Fruit fly (Drosophila melanogaster): ENCODE measurements around the gene CG6908.

The CG6908 gene

DNA sequence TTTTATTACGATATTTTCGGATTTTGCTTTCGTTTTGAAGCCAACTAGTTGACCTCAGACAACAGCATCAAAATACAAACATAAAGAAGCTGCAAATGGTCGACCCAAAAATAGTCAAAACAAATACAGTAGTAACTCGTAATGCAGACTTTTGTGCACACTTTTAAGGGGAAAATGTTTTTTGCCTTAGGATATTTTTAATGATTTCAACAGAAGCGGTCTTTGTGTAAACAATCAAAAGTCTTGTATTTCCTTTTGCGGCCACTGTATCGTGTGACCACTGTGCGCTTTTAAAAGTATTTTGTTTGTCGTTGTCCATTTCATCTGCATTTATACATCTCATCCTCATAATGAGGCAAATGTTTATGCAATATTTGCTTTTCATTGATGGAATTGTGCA, 40.4 kb downstream of the CG6908 start (continued):
- TF ChIP-seq CG9727 (GFP tag; optimal IDR thresholded peaks at IDR 0.05) (peak; percentile 89), Bteb2 (GFP tag; optimal IDR thresholded peaks at IDR 0.05) (peak; percentile 96), sisA (GFP tag; IDR thresholded peaks at IDR 0.05) (peak; percentile 98), tup (GFP tag; optimal IDR thresholded peaks at IDR 0.05) (peak; percentile 93), CG16813 (GFP tag; IDR thresholded peaks at IDR 0.05; ENCODE audit: partially characterized antibody) (no peak), CG30020 (tag; optimal IDR thresholded peaks at IDR 0.05) (peak; percentile 64), CkIIα-i1 (GFP tag; IDR thresholded peaks at IDR 0.05) (peak; percentile 93), CG6175 (GFP tag; IDR thresholded peaks at IDR 0.05) (peak; percentile 96), C15 (GFP tag; IDR thresholded peaks at IDR 0.05) (peak; percentile 93), trem (tag; optimal IDR thresholded peaks at IDR 0.05) (peak; percentile 20), CG18262 (tag; optimal IDR thresholded peaks at IDR 0.05) (peak; percentile 84), CG7745 (tag; optimal IDR thresholded peaks at IDR 0.05) (no peak), Side (GFP tag; optimal IDR thresholded peaks at IDR 0.05) (peak; percentile 97), Fer1 (GFP tag; optimal IDR thresholded peaks at IDR 0.05) (peak; percentile 94), CG12219 (GFP tag; optimal IDR thresholded peaks at IDR 0.05) (peak; percentile 94), CG4707 (GFP tag; optimal IDR thresholded peaks at IDR 0.05) (peak; percentile 82), tna (GFP tag; IDR thresholded peaks at IDR 0.05; ENCODE audit: partially characterized antibody) (no peak), Dek (tag; optimal IDR thresholded peaks at IDR 0.05) (peak; percentile 97), CG4854 (GFP tag; optimal IDR thresholded peaks at IDR 0.05) (peak; percentile 95), da (GFP tag; optimal IDR thresholded peaks at IDR 0.05) (peak; percentile 95), Med (GFP tag) (peak; percentile 100), Atf3 (GFP tag; optimal IDR thresholded peaks at IDR 0.05) (peak; percentile 89), ATbp (GFP tag; optimal IDR thresholded peaks at IDR 0.05) (peak; percentile 86), CG15514 (GFP tag; optimal IDR thresholded peaks at IDR 0.05) (peak; percentile 92), cwo (GFP tag; optimal IDR thresholded peaks at IDR 0.05) (peak; percentile 91), lola (GFP tag; optimal IDR thresholded peaks at IDR 0.05) (peak in 1 of 3 experiments; percentile 58), B-H1 (GFP tag; IDR thresholded peaks at IDR 0.05) (peak; percentile 95), CG2889 (GFP tag; IDR thresholded peaks at IDR 0.05) (peak; percentile 95), zen (tag; optimal IDR thresholded peaks at IDR 0.05) (peak; percentile 86), pfk (GFP tag; optimal IDR thresholded peaks at IDR 0.05) (peak; percentile 34), CG11504 (tag; optimal IDR thresholded peaks at IDR 0.05) (peak; percentile 95), unc-4 (GFP tag; IDR thresholded peaks at IDR 0.05; ENCODE audit: partially characterized antibody) (no peak), CG4424 (GFP tag; optimal IDR thresholded peaks at IDR 0.05) (peak; percentile 94), CG3407 (GFP tag; optimal IDR thresholded peaks at IDR 0.05) (peak; percentile 66), CG1832 (GFP tag; optimal IDR thresholded peaks at IDR 0.05) (no peak), CG7987 (GFP tag; optimal IDR thresholded peaks at IDR 0.05) (peak; percentile 87), CG7357 (GFP tag; IDR thresholded peaks at IDR 0.05) (peak; percentile 91), gro (GFP tag; optimal IDR thresholded peaks at IDR 0.05) (peak; percentile 99), Gug (GFP tag; IDR thresholded peaks at IDR 0.05) (peak; percentile 98), Hey (tag; optimal IDR thresholded peaks at IDR 0.05) (peak; percentile 89), NK7.1 (GFP tag; optimal IDR thresholded peaks at IDR 0.05) (peak; percentile 93), CG10543 (GFP tag; optimal IDR thresholded peaks at IDR 0.05) (peak; percentile 98), CG13624 (GFP tag; optimal IDR thresholded peaks at IDR 0.05) (peak; percentile 98), CG11398 (GFP tag; optimal IDR thresholded peaks at IDR 0.05) (peak; percentile 95), Hmr (GFP tag; optimal IDR thresholded peaks at IDR 0.05) (peak; percentile 96), Sox102F (GFP tag; optimal IDR thresholded peaks at IDR 0.05) (peak; percentile 97), CG10431 (GFP tag; optimal IDR thresholded peaks at IDR 0.05) (peak; percentile 60), bigmax (GFP tag; optimal IDR thresholded peaks at IDR 0.05) (peak; percentile 2), Pdp1 (GFP tag; optimal IDR thresholded peaks at IDR 0.05) (peak; percentile 95 to 98)
